Worm (Caenorhabditis elegans): ENCODE data around the gene H04M03.12.

H04M03.12 gene

ce11 chrIV:5915152-5915551 lies 12.0 kb upstream of the H04M03.12 start:
- peak; percentile 26 for TF ChIP-seq zag-1 (tag; optimal IDR thresholded peaks at IDR 0.05)
- TF ChIP-seq ztf-1 (GFP tag; conservative IDR thresholded peaks at IDR 0.05), result no peak

ce11 chrIV:5902730-5903129 lies 425 bp downstream of the H04M03.12 start:
- TF ChIP-seq ztf-4 (tag; optimal IDR thresholded peaks at IDR 0.05), result no peak

ce11 chrIV:5896341-5896740 lies 6.8 kb downstream of the H04M03.12 start, which contains the start of gene pck-3:
TSS of gene pck-3 (plus strand) at chrIV:5896641.
- no peak for TF ChIP-seq egl-27 (tag; optimal IDR thresholded peaks at IDR 0.05)
- no peak for TF ChIP-seq lin-13 (GFP tag; optimal IDR thresholded peaks at IDR 0.05)
- no peak for TF ChIP-seq unc-62 (GFP tag; optimal IDR thresholded peaks at IDR 0.05)
- no peak for TF ChIP-seq skn-1 (tag; optimal IDR thresholded peaks at IDR 0.05)
- no peak for TF ChIP-seq R02D3.7 (tag; optimal IDR thresholded peaks at IDR 0.05)
- TF ChIP-seq fos-1 (tag; optimal IDR thresholded peaks at IDR 0.05), result no peak
- TF ChIP-seq nhr-11 (tag; optimal IDR thresholded peaks at IDR 0.05), result no peak
- no peak for TF ChIP-seq mdl-1 (tag; optimal IDR thresholded peaks at IDR 0.05)
- no peak for TF ChIP-seq unc-39 (tag; optimal IDR thresholded peaks at IDR 0.05)
- TF ChIP-seq mab-5 (tag; optimal IDR thresholded peaks at IDR 0.05), result no peak

ce11 chrIV:5895190-5895589 lies 8.0 kb downstream of the H04M03.12 start, which contains the start of gene nspb-6:
TSS of gene nspb-6 (plus strand) at chrIV:5895490.
- TF ChIP-seq unc-62 (GFP tag; optimal IDR thresholded peaks at IDR 0.05), result no peak
- no peak for TF ChIP-seq C34F6.9 (tag; optimal IDR thresholded peaks at IDR 0.05)
- TF ChIP-seq peb-1 (tag; optimal IDR thresholded peaks at IDR 0.05), result no peak
- TF ChIP-seq nhr-237 (tag; optimal IDR thresholded peaks at IDR 0.05), result no peak

- TF ChIP-seq Y55F3AM.14 (GFP tag; optimal IDR thresholded peaks at IDR 0.05), result no peak
- no peak for TF ChIP-seq F13H6.1 (tag; optimal IDR thresholded peaks at IDR 0.05)
- TF ChIP-seq unc-62 (GFP tag; optimal IDR thresholded peaks at IDR 0.05), result no peak
- TF ChIP-seq dmd-4 (tag; optimal IDR thresholded peaks at IDR 0.05), result no peak
- no peak for TF ChIP-seq nhr-12 (tag; optimal IDR thresholded peaks at IDR 0.05)
- no peak for TF ChIP-seq ztf-4 (tag; optimal IDR thresholded peaks at IDR 0.05)
- no peak for TF ChIP-seq mdl-1 (tag; optimal IDR thresholded peaks at IDR 0.05)
- TF ChIP-seq lin-39 (tag; optimal IDR thresholded peaks at IDR 0.05), result no peak
- no peak for TF ChIP-seq peb-1 (tag; optimal IDR thresholded peaks at IDR 0.05)
- TF ChIP-seq mab-5 (tag; optimal IDR thresholded peaks at IDR 0.05), result no peak
- TF ChIP-seq lsy-2 (tag; optimal IDR thresholded peaks at IDR 0.05), result no peak
- TF ChIP-seq ama-1 (optimal IDR thresholded peaks at IDR 0.05), result no peak
- TF ChIP-seq ztf-11 (tag; optimal IDR thresholded peaks at IDR 0.05), result no peak
These were observed 11.9 kb downstream of the H04M03.12 start, which contains the start of gene H04M03.3 for ce11 chrIV:5891265-5891664. TSS of gene H04M03.3 (plus strand) at chrIV:5891565.

- no peak for TF ChIP-seq nhr-25 (tag; optimal IDR thresholded peaks at IDR 0.05)
- TF ChIP-seq mdl-1 (tag; optimal IDR thresholded peaks at IDR 0.05), result no peak
- no peak for TF ChIP-seq ceh-82 (tag; optimal IDR thresholded peaks at IDR 0.05)
- TF ChIP-seq nhr-12 (tag; optimal IDR thresholded peaks at IDR 0.05), result no peak
- no peak for TF ChIP-seq peb-1 (tag; optimal IDR thresholded peaks at IDR 0.05)
- no peak for TF ChIP-seq nhr-6 (tag; optimal IDR thresholded peaks at IDR 0.05)
These were observed 16.6 kb downstream of the H04M03.12 start for ce11 chrIV:5886605-5887004.

- TF ChIP-seq elt-1 (tag; optimal IDR thresholded peaks at IDR 0.05) (peak; percentile 62), alr-1 (tag; optimal IDR thresholded peaks at IDR 0.05) (no peak), skn-1 (tag; optimal IDR thresholded peaks at IDR 0.05) (no peak), blmp-1 (tag; optimal IDR thresholded peaks at IDR 0.05; ENCODE audit: insufficient read depth) (peak; percentile 8)
These were observed 17.8 kb downstream of the H04M03.12 start, which contains the start of gene glf-1 for ce11 chrIV:5885180-5885887. TSS of gene glf-1 (plus strand) at chrIV:5885835.

All from whole organism, L2 larva.